2 worm cellular contexts compared by ENCODE assay signal in genomic region chrIV:6974162-6974938, ce11.
TF ChIP-seq lines count a peak whose summit lies in the region.

No protein-coding gene starts in this region.

TF ChIP-seq in whole organism, L4 larva, 104 proteins besides CTCF, POLR2A, EP300 and RAD21 (continued from another document):
- TF ChIP-seq unc-130 (GFP tag; optimal IDR thresholded peaks at IDR 0.05; lab: Kevin White, UChicago) (no peak), hmg-1.1 (GFP tag; IDR thresholded peaks at IDR 0.05; lab: Robert Waterston, UW) (no peak), snpc-4 (tag; optimal IDR thresholded peaks at IDR 0.05; lab: Kevin White, UChicago) (no peak), ceh-62 (tag; optimal IDR thresholded peaks at IDR 0.05; lab: Kevin White, UChicago) (no peak), mes-2 (tag; optimal IDR thresholded peaks at IDR 0.05; lab: Kevin White, UChicago; ENCODE audit: poor library complexity, severe bottlenecking) (no peak), ces-1 (GFP tag; optimal IDR thresholded peaks at IDR 0.05; lab: Kevin White, UChicago) (no peak), F26F4.8 (GFP tag; conservative IDR thresholded peaks at IDR 0.05; lab: Robert Waterston, UW) (0 out of 2 replicates have a peak, but pooled peaks have one; percentile 16), nhr-77 (tag; optimal IDR thresholded peaks at IDR 0.05; lab: Kevin White, UChicago) (no peak), D1046.2 (GFP tag; IDR thresholded peaks at IDR 0.05; lab: Robert Waterston, UW) (peak; percentile 38; the same call in 1 of the 2 replicates), duxl-1 (tag; optimal IDR thresholded peaks at IDR 0.05; lab: Kevin White, UChicago; ENCODE audit: poor library complexity) (no peak)

TF ChIP-seq in whole organism, young adult, 124 proteins besides CTCF, POLR2A, EP300 and RAD21 (continued from another document):
- TF ChIP-seq hsf-1 (GFP tag; IDR thresholded peaks at IDR 0.05; lab: Robert Waterston, UW) = peak; percentile 80
- TF ChIP-seq hrde-1 (tag; optimal IDR thresholded peaks at IDR 0.05; lab: Kevin White, UChicago; ENCODE audit: borderline replicate concordance) = peak; percentile 64
- TF ChIP-seq nhr-179 (tag; optimal IDR thresholded peaks at IDR 0.05; lab: Kevin White, UChicago) = no peak
- TF ChIP-seq athp-1 (tag; optimal IDR thresholded peaks at IDR 0.05; lab: Kevin White, UChicago) = peak; percentile 62
- 0 out of 2 replicates have a peak, but pooled peaks have one; percentile 66 for TF ChIP-seq ceh-58 (GFP tag; IDR thresholded peaks at IDR 0.05; lab: Robert Waterston, UW)
- no peak for TF ChIP-seq ets-4 (GFP tag; optimal IDR thresholded peaks at IDR 0.05; lab: Kevin White, UChicago)
- TF ChIP-seq pbrm-1 (GFP tag; IDR thresholded peaks at IDR 0.05; lab: Robert Waterston, UW) = peak; percentile 60
- TF ChIP-seq ceh-91 (GFP tag; IDR thresholded peaks at IDR 0.05; lab: Robert Waterston, UW) = no peak
- no peak for TF ChIP-seq ztf-25 (GFP tag; IDR thresholded peaks at IDR 0.05; lab: Robert Waterston, UW)
- no peak for TF ChIP-seq ceh-27 (GFP tag; optimal IDR thresholded peaks at IDR 0.05; lab: Kevin White, UChicago)
- TF ChIP-seq rcor-1 (GFP tag; IDR thresholded peaks at IDR 0.05; lab: Robert Waterston, UW) = peak; percentile 75
- TF ChIP-seq lsy-27 (tag; optimal IDR thresholded peaks at IDR 0.05; lab: Kevin White, UChicago; ENCODE audit: borderline replicate concordance, insufficient read depth) = no peak
- TF ChIP-seq akir-1 (GFP tag; optimal IDR thresholded peaks at IDR 0.05; lab: Kevin White, UChicago) = no peak
- TF ChIP-seq cebp-2 (GFP tag; IDR thresholded peaks at IDR 0.05; lab: Robert Waterston, UW) = peak; percentile 75; the same call in 1 of the 2 replicates
- TF ChIP-seq lin-26 (GFP tag; IDR thresholded peaks at IDR 0.05; lab: Robert Waterston, UW) = peak; percentile 64; the same call in 1 of the 2 replicates
- 0 out of 2 replicates have a peak, but pooled peaks have one; percentile 35 for TF ChIP-seq Y95B8A.8 (GFP tag; IDR thresholded peaks at IDR 0.05; lab: Robert Waterston, UW)
- no peak for TF ChIP-seq T26A5.8 (tag; optimal IDR thresholded peaks at IDR 0.05; lab: Kevin White, UChicago)
- TF ChIP-seq tlf-1 (GFP tag; optimal IDR thresholded peaks at IDR 0.05; lab: Kevin White, UChicago) = no peak
- TF ChIP-seq madf-10 (tag; optimal IDR thresholded peaks at IDR 0.05; lab: Kevin White, UChicago) = no peak
- TF ChIP-seq F39B2.1 (GFP tag; IDR thresholded peaks at IDR 0.05; lab: Robert Waterston, UW) = peak; percentile 67; the same call in 1 of the 2 replicates
- TF ChIP-seq Y53G8AR.9 (GFP tag; conservative IDR thresholded peaks at IDR 0.05; lab: Robert Waterston, UW) = peak; percentile 80
- TF ChIP-seq snpc-4 (GFP tag; optimal IDR thresholded peaks at IDR 0.05; lab: Kevin White, UChicago) = peak; percentile 46
- TF ChIP-seq snpc-4 (tag; optimal IDR thresholded peaks at IDR 0.05; lab: Kevin White, UChicago) = peak in 2 of 4 experiments; percentile 75 to 76
- TF ChIP-seq egrh-3 (GFP tag; IDR thresholded peaks at IDR 0.05; lab: Robert Waterston, UW) = peak; percentile 71; the same call in 1 of the 2 replicates
- 0 out of 2 replicates have a peak, but pooled peaks have one; percentile 30 for TF ChIP-seq ceh-40 (GFP tag; IDR thresholded peaks at IDR 0.05; lab: Robert Waterston, UW)
- no peak for TF ChIP-seq tbx-9 (tag; optimal IDR thresholded peaks at IDR 0.05; lab: Kevin White, UChicago; ENCODE audit: borderline replicate concordance)
- no peak for TF ChIP-seq lin-40 (tag; optimal IDR thresholded peaks at IDR 0.05; lab: Kevin White, UChicago)
- peak; percentile 76 for TF ChIP-seq madf-6 (GFP tag; IDR thresholded peaks at IDR 0.05; lab: Robert Waterston, UW)
- TF ChIP-seq lir-1 (GFP tag; conservative IDR thresholded peaks at IDR 0.05; lab: Robert Waterston, UW) = no peak
- no peak for TF ChIP-seq dpff-1 (tag; optimal IDR thresholded peaks at IDR 0.05; lab: Kevin White, UChicago)
- no peak for TF ChIP-seq atf-7 (tag; optimal IDR thresholded peaks at IDR 0.05; lab: Kevin White, UChicago)
- TF ChIP-seq rpc-1 (optimal IDR thresholded peaks at IDR 0.05; lab: Kevin White, UChicago) = no peak
- no peak for TF ChIP-seq rpc-1 (tag; optimal IDR thresholded peaks at IDR 0.05; lab: Kevin White, UChicago)
- TF ChIP-seq nhr-120 (GFP tag; IDR thresholded peaks at IDR 0.05; lab: Robert Waterston, UW) = 0 out of 2 replicates have a peak, but pooled peaks have one; percentile 5
- no peak for TF ChIP-seq C06A6.2 (GFP tag; conservative IDR thresholded peaks at IDR 0.05; lab: Robert Waterston, UW)
- TF ChIP-seq F33H1.4 (GFP tag; IDR thresholded peaks at IDR 0.05; lab: Robert Waterston, UW) = peak; percentile 44
- no peak for TF ChIP-seq bed-1 (GFP tag; IDR thresholded peaks at IDR 0.05; lab: Robert Waterston, UW)
- TF ChIP-seq zim-3 (tag; optimal IDR thresholded peaks at IDR 0.05; lab: Kevin White, UChicago) = no peak
- peak; percentile 37 for TF ChIP-seq snpc-3.4 (tag; optimal IDR thresholded peaks at IDR 0.05; lab: Kevin White, UChicago)
- TF ChIP-seq ztf-26 (tag; optimal IDR thresholded peaks at IDR 0.05; lab: Kevin White, UChicago) = no peak
- TF ChIP-seq chd-7 (tag; optimal IDR thresholded peaks at IDR 0.05; lab: Kevin White, UChicago) = no peak
- no peak for TF ChIP-seq nhr-90 (tag; optimal IDR thresholded peaks at IDR 0.05; lab: Kevin White, UChicago)
- no peak for TF ChIP-seq attf-5 (GFP tag; optimal IDR thresholded peaks at IDR 0.05; lab: Kevin White, UChicago)
- TF ChIP-seq fkh-3 (tag; optimal IDR thresholded peaks at IDR 0.05; lab: Kevin White, UChicago) = no peak
TF ChIP-seq in whole organism, young adult: peak in this region for 35.
